Fruit fly (Drosophila melanogaster) whole organism, prepupa: ENCODE data around the gene Mct1.

ENCODE experiments used
- CG11902 ChIP-seq: fragments of 200-800 bp; sonication (Bioruptor generic); optimal IDR thresholded peaks from 3 replicates; lab custom pipeline; 2016; ENCODE audit warnings: missing biosample characterization, missing genetic modification characterization
- CG16779 ChIP-seq: fragments of 200-800 bp; sonication (Bioruptor generic); optimal IDR thresholded peaks from 3 replicates; lab custom pipeline; 2017; ENCODE audit warnings: missing biosample characterization, mild to moderate bottlenecking, missing genetic modification characterization
- CG4318 ChIP-seq: fragments of 200-800 bp; sonication (Bioruptor generic); optimal IDR thresholded peaks from 3 replicates; lab custom pipeline; 2017; ENCODE audit warnings: missing biosample characterization, mild to moderate bottlenecking, missing genetic modification characterization
- CG6854 ChIP-seq: fragments of 200-800 bp; sonication (Bioruptor generic); optimal IDR thresholded peaks from 2 replicates; lab custom pipeline; 2017; ENCODE audit warnings: missing biosample characterization, mild to moderate bottlenecking, missing genetic modification characterization
- CG8119 ChIP-seq: fragments of 200-800 bp; sonication (Bioruptor generic); IDR thresholded peaks from 3 replicates; pipeline ENCODE4 v1.3.6; 2022; ENCODE audit warnings: missing biosample characterization, missing genetic modification characterization
- Eip93F ChIP-seq: fragments of 200-800 bp; sonication (Bioruptor generic); optimal IDR thresholded peaks from 2 replicates; lab custom pipeline; 2016; ENCODE audit warnings: missing biosample characterization, mild to moderate bottlenecking, missing genetic modification characterization
- cyc ChIP-seq: fragments of 200-800 bp; sonication (Bioruptor generic); optimal IDR thresholded peaks from 3 replicates; lab custom pipeline; 2016; ENCODE audit warnings: missing biosample characterization, missing genetic modification characterization
- fd85E ChIP-seq: fragments of 200-800 bp; sonication (Bioruptor generic); optimal IDR thresholded peaks from 3 replicates; lab custom pipeline; 2016; ENCODE audit warnings: missing biosample characterization, missing genetic modification characterization
- vri ChIP-seq: fragments of 200-800 bp; sonication (Bioruptor generic); optimal IDR thresholded peaks from 3 replicates; lab custom pipeline; 2016; ENCODE audit warnings: missing biosample characterization, mild to moderate bottlenecking, missing genetic modification characterization

DNA sequence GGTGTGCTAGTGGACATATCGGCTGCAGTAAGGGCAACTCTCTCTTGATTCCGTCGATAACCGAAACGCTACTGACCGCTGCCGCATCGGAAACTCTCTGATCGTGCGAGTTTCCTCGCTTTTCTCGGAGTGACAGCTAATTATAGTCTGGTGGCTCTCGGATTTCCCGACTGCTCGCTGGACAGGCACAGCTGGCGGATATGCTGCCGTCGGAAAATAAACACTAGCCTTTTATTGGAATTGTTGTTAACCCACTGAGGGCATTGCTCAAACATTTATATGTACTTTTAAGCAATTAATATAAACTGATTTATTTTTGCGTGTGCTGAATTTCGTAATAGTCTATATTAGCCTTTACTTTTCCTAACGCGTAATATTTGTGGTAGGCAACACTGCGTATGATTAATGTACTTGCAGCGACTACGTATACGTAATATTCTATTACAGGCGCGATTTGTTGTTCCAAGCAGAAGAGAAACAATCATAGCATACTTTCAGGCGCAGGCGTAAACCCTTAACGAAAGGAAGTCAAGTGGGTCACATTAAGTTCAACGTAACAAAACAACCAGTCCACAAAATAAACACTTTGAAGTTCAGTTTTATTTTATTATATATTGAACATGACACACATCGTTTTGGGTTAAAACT, 24.9 kb downstream of the Mct1 start, which contains the start of gene SmydA-8:
- TF ChIP-seq CG4318 (GFP tag; lab: Kevin White, UChicago) (no peak), CG6854 (no peak), fd85E (GFP tag; lab: Kevin White, UChicago) (no peak), vri (no peak), CG11902 (no peak), CG8119 (GFP tag; lab: Robert Waterston, UW) (no peak), Eip93F (GFP tag; lab: Kevin White, UChicago) (no peak), cyc (GFP tag; lab: Kevin White, UChicago) (no peak), CG16779 (tag; lab: Kevin White, UChicago) (no peak)
